Worm (Caenorhabditis elegans): Measurements from ENCODE around the gene Y70C5C.1.

The Y70C5C.1 gene

DNA sequence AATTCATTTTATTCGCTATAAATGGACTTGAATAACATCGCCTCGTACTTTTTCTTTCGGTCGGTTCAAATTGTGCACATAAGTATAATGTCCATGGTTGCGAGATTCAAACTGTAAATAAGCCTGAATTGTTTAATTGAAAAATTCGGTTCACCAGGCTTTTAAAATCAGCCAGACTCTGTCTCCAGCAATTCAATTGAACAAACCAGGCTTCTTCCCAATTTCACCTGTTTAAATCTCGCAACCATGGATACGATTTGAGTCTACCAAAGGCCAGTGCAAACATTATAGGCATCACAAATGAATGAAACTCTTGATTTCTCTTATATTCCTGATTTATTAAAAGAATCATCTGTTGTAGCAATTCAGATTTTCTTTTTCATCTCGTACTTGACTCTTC is 31.6 kb downstream of the Y70C5C.1 start, which contains the start of gene srz-100:
TSS of gene srz-100 (plus strand) at position 301 of the 400 bp plus-strand sequence.
- TF ChIP-seq W03F9.2 (tag; optimal IDR thresholded peaks at IDR 0.05) (no peak), him-1 (tag; optimal IDR thresholded peaks at IDR 0.05) (no peak), dao-5 (tag; optimal IDR thresholded peaks at IDR 0.05) (no peak)

DNA sequence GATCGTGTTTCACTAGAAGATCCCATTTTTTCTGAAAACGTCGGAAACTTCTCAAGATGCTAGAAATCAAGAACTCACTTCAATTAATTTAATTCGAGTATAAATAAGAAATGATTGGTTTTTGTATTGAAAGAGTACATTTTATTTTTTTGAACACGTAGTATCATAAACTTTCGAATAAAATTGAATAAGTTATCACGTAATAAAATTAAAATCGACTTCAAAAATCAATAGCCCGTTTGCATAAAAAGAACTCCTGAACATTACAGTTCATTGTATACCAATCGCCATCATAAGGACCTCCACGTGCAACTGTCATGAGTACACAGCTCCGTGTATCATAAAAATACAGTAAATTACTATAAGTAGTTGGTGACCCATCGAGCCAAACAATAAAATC is 33.7 kb downstream of the Y70C5C.1 start, which contains the start of gene T25E12.16:
TSS of gene T25E12.16 (minus strand) at position 101 of the 400 bp plus-strand sequence.
- TF ChIP-seq dao-5 (tag; optimal IDR thresholded peaks at IDR 0.05) (no peak), him-1 (tag; optimal IDR thresholded peaks at IDR 0.05) (no peak), W03F9.2 (tag; optimal IDR thresholded peaks at IDR 0.05) (no peak)

DNA sequence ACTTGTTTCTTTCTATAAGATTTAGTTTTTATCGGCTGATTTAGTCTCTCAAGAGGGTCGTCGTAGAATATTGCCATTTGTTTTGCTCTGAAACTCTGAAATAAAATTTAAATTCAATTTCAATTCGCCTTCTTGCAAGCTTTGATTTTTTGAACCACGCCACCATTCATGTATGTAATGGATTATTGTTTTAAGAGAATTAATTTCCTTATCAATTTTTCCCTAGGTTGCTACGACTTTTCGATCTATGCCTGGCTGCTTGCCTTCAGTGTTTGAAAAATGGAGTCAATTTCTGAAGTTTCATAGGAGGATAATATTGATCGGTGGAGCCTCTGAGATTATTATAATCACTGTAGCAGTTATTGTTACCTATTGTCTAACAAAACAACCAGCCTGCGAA is 35.5 kb downstream of the Y70C5C.1 start, which contains the start of the genes clec-38 and clec-34:
TSS of gene clec-38 (minus strand) at position 101 of the 400 bp plus-strand sequence.
TSS of gene clec-34 (plus strand) at position 248 of the 400 bp plus-strand sequence.
- TF ChIP-seq dao-5 (tag; optimal IDR thresholded peaks at IDR 0.05) (no peak), W03F9.2 (tag; optimal IDR thresholded peaks at IDR 0.05) (no peak)

- TF ChIP-seq him-1 (tag; optimal IDR thresholded peaks at IDR 0.05) (no peak), dao-5 (tag; optimal IDR thresholded peaks at IDR 0.05) (no peak), W03F9.2 (tag; optimal IDR thresholded peaks at IDR 0.05) (no peak)
Measured at ce11 chrV:16739100-16739499, 39.1 kb downstream of the Y70C5C.1 start, which contains the start of the genes clec-29 and clec-39. clec-29 (minus strand) TSS chrV:16739200. clec-39 (plus strand) TSS chrV:16739268.

- TF ChIP-seq dao-5 (tag; optimal IDR thresholded peaks at IDR 0.05): no peak
- TF ChIP-seq W03F9.2 (tag; optimal IDR thresholded peaks at IDR 0.05): no peak
- no peak for TF ChIP-seq him-1 (tag; optimal IDR thresholded peaks at IDR 0.05)
Measured at ce11 chrV:16742123-16742522, 42.1 kb downstream of the Y70C5C.1 start, which contains the start of gene T25E12.6. T25E12.6 (plus strand) TSS chrV:16742423.

ce11 chrV:16744783-16745182 is 44.8 kb downstream of the Y70C5C.1 start:
- TF ChIP-seq him-1 (tag; optimal IDR thresholded peaks at IDR 0.05): no peak
- no peak for TF ChIP-seq dao-5 (tag; optimal IDR thresholded peaks at IDR 0.05)

- TF ChIP-seq dao-5 (tag; optimal IDR thresholded peaks at IDR 0.05) (no peak), W03F9.2 (tag; optimal IDR thresholded peaks at IDR 0.05) (no peak), him-1 (tag; optimal IDR thresholded peaks at IDR 0.05) (no peak)
Measured at ce11 chrV:16745214-16745613, 45.2 kb downstream of the Y70C5C.1 start.

DNA sequence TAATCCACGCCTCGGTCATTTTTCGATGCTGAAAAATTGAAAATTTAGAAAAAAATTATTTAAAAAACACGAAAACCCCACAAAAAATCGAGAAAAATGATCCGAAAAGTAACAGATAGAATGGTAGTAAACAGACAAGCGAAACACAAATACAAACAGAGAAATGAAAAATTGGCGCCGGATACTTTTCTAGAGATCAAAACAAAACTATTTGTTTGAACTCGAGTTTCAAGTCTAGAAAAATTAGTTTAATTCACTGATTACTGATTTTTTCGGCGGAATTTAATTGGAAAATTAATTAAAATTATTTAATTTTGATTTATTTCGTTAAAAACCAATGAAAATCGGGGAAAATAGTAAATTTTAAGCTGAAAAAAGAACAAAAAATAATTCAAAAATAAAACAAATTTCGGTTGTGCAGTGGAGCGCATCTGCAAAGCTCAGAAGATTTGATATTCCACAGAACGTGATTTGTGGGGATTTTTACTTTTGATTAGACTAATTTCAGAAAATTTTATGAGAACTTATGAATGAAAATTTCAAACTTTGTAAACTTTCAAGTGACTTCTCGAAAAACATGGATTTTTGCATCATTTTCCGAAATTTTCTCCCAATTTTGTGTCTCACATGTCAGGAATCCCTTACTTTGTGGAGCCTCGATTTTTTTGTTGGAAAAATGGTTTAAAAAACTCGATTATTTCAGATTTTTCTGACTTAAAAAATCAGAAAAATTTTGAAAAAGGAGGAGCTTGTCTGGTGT is 46.4 kb downstream of the Y70C5C.1 start, which contains the start of gene gyg-2:
TSS of gene gyg-2 (minus strand) at position 28 of the 760 bp plus-strand sequence.
- TF ChIP-seq W03F9.2 (tag; optimal IDR thresholded peaks at IDR 0.05): no peak
- no peak for TF ChIP-seq him-1 (tag; optimal IDR thresholded peaks at IDR 0.05)
- TF ChIP-seq dao-5 (tag; optimal IDR thresholded peaks at IDR 0.05): no peak

- TF ChIP-seq W03F9.2 (tag; optimal IDR thresholded peaks at IDR 0.05) (no peak), dao-5 (tag; optimal IDR thresholded peaks at IDR 0.05) (no peak), him-1 (tag; optimal IDR thresholded peaks at IDR 0.05) (no peak)
Measured at ce11 chrV:16747031-16747672, 47.1 kb downstream of the Y70C5C.1 start, which contains the start of gene dkf-2. dkf-2 (plus strand) TSS chrV:16747622.

DNA sequence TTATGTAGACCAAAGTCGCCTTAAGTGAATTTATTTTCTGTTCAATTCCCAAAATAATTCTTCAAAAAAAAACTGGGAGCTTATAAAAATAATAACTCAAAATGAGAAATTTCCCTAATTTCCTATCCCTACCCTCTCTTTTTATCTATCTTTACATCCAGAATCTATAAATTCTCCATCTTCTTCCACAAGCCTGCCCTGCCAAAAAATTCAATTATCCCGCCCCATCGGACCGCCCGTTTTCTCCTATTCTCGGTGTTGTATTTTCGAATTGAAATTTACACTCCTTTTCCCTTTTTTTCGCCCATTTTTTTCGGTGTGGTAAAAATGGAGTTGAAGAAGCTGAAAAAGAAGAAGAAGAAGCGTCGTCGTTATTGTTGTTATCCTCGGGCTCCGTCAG is 49.5 kb downstream of the Y70C5C.1 start:
- TF ChIP-seq dao-5 (tag; optimal IDR thresholded peaks at IDR 0.05): no peak
- TF ChIP-seq him-1 (tag; optimal IDR thresholded peaks at IDR 0.05): no peak
- no peak for TF ChIP-seq W03F9.2 (tag; optimal IDR thresholded peaks at IDR 0.05)

ce11 chrV:16752089-16753030 is 52.4 kb downstream of the Y70C5C.1 start:
- no peak for TF ChIP-seq him-1 (tag; optimal IDR thresholded peaks at IDR 0.05)
- TF ChIP-seq W03F9.2 (tag; optimal IDR thresholded peaks at IDR 0.05): no peak
- TF ChIP-seq dao-5 (tag; optimal IDR thresholded peaks at IDR 0.05): no peak

Data from whole organism, L4/young adult.